Worm (Caenorhabditis elegans): ENCODE results near the gene Y32G9B.1.

Gene Y32G9B.1

DNA sequence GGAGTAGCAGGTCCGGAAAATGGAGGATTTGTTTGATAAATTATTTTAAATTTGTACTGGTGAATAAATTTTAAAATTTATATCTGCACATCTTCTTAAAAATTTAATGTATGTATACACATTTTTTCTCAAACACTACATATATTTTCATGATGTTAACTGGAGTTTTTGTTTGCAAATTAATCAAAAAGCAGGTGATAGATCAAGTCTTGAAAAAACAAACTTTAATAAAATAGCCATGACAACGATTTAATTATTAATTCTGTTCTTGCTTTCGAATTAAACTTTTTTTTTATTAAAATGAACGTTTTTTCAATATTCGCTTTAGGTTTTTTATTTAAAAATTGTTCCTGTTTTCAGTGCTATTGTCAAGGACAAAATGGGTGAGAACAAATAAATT is 35.7 kb downstream of the Y32G9B.1 start, which contains the start of gene F36H9.1:
F36H9.1 (plus strand) TSS at position 301 of the 400 bp plus-strand sequence.
- no peak for TF ChIP-seq ceh-36 (tag; optimal IDR thresholded peaks at IDR 0.05)
- TF ChIP-seq ama-1 (optimal IDR thresholded peaks at IDR 0.05): no peak
- no peak for TF ChIP-seq scrt-1 (GFP tag; IDR thresholded peaks at IDR 0.05)
- TF ChIP-seq hnd-1 (tag; optimal IDR thresholded peaks at IDR 0.05): no peak
- TF ChIP-seq flt-1 (GFP tag; IDR thresholded peaks at IDR 0.05): no peak
- TF ChIP-seq aly-1 (tag; optimal IDR thresholded peaks at IDR 0.05): no peak
- TF ChIP-seq B0310.2 (tag; optimal IDR thresholded peaks at IDR 0.05): no peak
- TF ChIP-seq hmbx-1 (tag; optimal IDR thresholded peaks at IDR 0.05): no peak
- TF ChIP-seq ets-7 (tag; optimal IDR thresholded peaks at IDR 0.05): no peak
- TF ChIP-seq tbx-11 (GFP tag; IDR thresholded peaks at IDR 0.05): no peak
- TF ChIP-seq ceh-13 (GFP tag; optimal IDR thresholded peaks at IDR 0.05): no peak
- no peak for TF ChIP-seq tra-4 (tag; optimal IDR thresholded peaks at IDR 0.05)
- TF ChIP-seq sea-1 (GFP tag; conservative IDR thresholded peaks at IDR 0.05): no peak
- no peak for TF ChIP-seq hmg-4 (GFP tag; optimal IDR thresholded peaks at IDR 0.05)

DNA sequence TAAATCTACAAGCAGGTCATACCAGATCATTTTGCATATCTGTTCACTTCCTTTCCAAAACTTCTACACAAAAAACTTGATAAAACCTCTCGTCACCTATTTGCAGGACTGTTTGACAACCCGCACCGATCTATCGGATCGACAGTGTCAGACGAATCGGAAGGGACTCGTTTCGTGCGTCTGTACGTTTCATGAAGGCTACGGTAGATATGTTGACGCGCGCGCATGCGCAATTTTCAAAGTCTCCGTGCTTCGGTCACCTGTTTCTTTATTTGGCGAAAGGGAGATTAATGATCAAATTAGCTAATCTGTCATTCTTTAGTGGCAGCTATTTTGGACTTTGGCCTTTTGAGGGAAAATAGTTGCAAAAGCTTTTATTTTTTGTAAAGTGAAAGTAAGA is 40.4 kb downstream of the Y32G9B.1 start:
- TF ChIP-seq tbx-37 (GFP tag; conservative IDR thresholded peaks at IDR 0.05) (no peak), flt-1 (GFP tag; IDR thresholded peaks at IDR 0.05) (no peak), ceh-13 (GFP tag; optimal IDR thresholded peaks at IDR 0.05) (no peak), F13C5.2 (tag; optimal IDR thresholded peaks at IDR 0.05) (no peak), tbx-11 (GFP tag; IDR thresholded peaks at IDR 0.05) (no peak)

DNA sequence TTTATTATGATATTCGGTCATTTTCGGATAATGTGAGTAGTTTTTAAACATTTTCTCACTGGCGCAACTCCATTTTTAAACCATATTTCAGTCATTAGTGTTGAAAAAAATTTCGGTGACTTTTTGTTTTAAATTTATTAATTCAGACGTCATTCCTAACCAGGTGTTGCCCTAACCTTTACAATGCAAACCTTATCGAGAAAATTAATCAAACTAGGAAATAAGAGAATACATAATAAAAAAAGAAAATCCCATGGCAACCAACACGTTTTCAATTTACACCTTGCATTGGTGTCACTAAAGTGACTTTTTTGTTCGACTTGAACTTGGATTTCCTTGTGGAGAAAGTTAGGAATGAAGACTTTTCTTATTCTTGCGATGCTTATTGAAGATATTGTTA is 41.7 kb downstream of the Y32G9B.1 start, which contains the start of gene F36H9.2:
F36H9.2 (plus strand) TSS at position 301 of the 400 bp plus-strand sequence.
- no peak for TF ChIP-seq tbx-11 (GFP tag; IDR thresholded peaks at IDR 0.05)
- TF ChIP-seq ama-1 (optimal IDR thresholded peaks at IDR 0.05): no peak
- TF ChIP-seq flt-1 (GFP tag; IDR thresholded peaks at IDR 0.05): no peak
- no peak for TF ChIP-seq pes-1 (GFP tag; IDR thresholded peaks at IDR 0.05)
- TF ChIP-seq B0310.2 (tag; optimal IDR thresholded peaks at IDR 0.05): no peak
- TF ChIP-seq hmg-4 (GFP tag; optimal IDR thresholded peaks at IDR 0.05): no peak
- TF ChIP-seq sea-1 (GFP tag; conservative IDR thresholded peaks at IDR 0.05): no peak
- no peak for TF ChIP-seq F13C5.2 (tag; optimal IDR thresholded peaks at IDR 0.05)
- no peak for TF ChIP-seq tra-4 (tag; optimal IDR thresholded peaks at IDR 0.05)
- TF ChIP-seq scrt-1 (GFP tag; IDR thresholded peaks at IDR 0.05): no peak
- no peak for TF ChIP-seq hmbx-1 (tag; optimal IDR thresholded peaks at IDR 0.05)
- TF ChIP-seq ceh-36 (tag; optimal IDR thresholded peaks at IDR 0.05): no peak
- TF ChIP-seq ceh-13 (GFP tag; optimal IDR thresholded peaks at IDR 0.05): no peak
- no peak for TF ChIP-seq ets-7 (tag; optimal IDR thresholded peaks at IDR 0.05)
- no peak for TF ChIP-seq hnd-1 (tag; optimal IDR thresholded peaks at IDR 0.05)

DNA sequence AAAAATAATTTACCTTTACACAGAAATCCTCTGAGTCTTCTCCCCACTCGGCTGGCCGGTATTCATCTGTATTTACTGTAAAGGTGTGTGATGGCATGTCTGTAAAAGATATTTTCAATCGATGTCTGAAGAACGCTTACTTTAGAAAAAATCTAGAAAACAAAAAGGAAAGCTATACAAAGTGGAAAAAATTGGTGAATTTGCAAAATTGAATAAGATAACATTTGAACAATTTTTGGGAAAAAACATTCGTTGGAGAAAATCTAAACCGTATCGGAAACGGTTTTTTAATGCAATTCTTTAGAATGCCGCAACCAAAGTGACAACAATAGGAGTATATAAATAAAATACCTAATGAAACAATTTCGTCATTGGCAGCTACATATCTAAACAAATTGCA is 48.0 kb downstream of the Y32G9B.1 start, which contains the start of gene F36H9.5:
F36H9.5 (minus strand) TSS at position 101 of the 400 bp plus-strand sequence.
- no peak for TF ChIP-seq hmbx-1 (tag; optimal IDR thresholded peaks at IDR 0.05)
- TF ChIP-seq sea-1 (GFP tag; conservative IDR thresholded peaks at IDR 0.05): no peak
- no peak for TF ChIP-seq ama-1 (optimal IDR thresholded peaks at IDR 0.05)
- no peak for TF ChIP-seq tbx-11 (GFP tag; IDR thresholded peaks at IDR 0.05)
- no peak for TF ChIP-seq scrt-1 (GFP tag; IDR thresholded peaks at IDR 0.05)
- no peak for TF ChIP-seq tbx-37 (GFP tag; conservative IDR thresholded peaks at IDR 0.05)
- no peak for TF ChIP-seq hmg-4 (GFP tag; optimal IDR thresholded peaks at IDR 0.05)
- no peak for TF ChIP-seq ets-7 (tag; optimal IDR thresholded peaks at IDR 0.05)
- TF ChIP-seq aly-1 (tag; optimal IDR thresholded peaks at IDR 0.05): no peak
- no peak for TF ChIP-seq F13C5.2 (tag; optimal IDR thresholded peaks at IDR 0.05)
- TF ChIP-seq ceh-36 (tag; optimal IDR thresholded peaks at IDR 0.05): no peak
- TF ChIP-seq hnd-1 (tag; optimal IDR thresholded peaks at IDR 0.05): no peak
- TF ChIP-seq flt-1 (GFP tag; IDR thresholded peaks at IDR 0.05): no peak

DNA sequence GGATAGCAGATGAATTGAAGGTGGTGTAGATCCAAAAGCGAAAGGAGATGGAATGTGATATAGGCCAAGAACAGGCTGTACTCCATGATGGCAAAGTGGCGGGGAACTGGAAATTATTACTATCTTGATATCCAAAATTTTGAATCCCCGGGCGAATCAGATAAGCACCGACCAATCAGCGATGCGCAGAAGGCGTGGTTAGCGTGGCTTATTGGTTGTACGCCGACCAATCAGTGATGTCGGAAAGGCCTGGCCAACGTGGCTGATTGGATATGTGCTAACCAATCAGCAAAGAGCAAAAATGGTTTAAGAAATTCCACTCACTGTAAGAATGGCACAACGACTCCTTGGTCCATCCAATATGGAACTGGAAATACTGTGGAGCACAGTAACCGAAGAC is 49.9 kb downstream of the Y32G9B.1 start:
- no peak for TF ChIP-seq scrt-1 (GFP tag; IDR thresholded peaks at IDR 0.05)
- TF ChIP-seq tra-4 (tag; optimal IDR thresholded peaks at IDR 0.05): no peak
- no peak for TF ChIP-seq ceh-13 (GFP tag; optimal IDR thresholded peaks at IDR 0.05)
- no peak for TF ChIP-seq sea-1 (GFP tag; conservative IDR thresholded peaks at IDR 0.05)
- TF ChIP-seq hmg-4 (GFP tag; optimal IDR thresholded peaks at IDR 0.05): no peak
- TF ChIP-seq ets-7 (tag; optimal IDR thresholded peaks at IDR 0.05): no peak
- no peak for TF ChIP-seq hmbx-1 (tag; optimal IDR thresholded peaks at IDR 0.05)
- no peak for TF ChIP-seq ama-1 (optimal IDR thresholded peaks at IDR 0.05)
- no peak for TF ChIP-seq hnd-1 (tag; optimal IDR thresholded peaks at IDR 0.05)
- TF ChIP-seq tbx-37 (GFP tag; conservative IDR thresholded peaks at IDR 0.05): no peak
- no peak for TF ChIP-seq B0310.2 (tag; optimal IDR thresholded peaks at IDR 0.05)
- TF ChIP-seq flt-1 (GFP tag; IDR thresholded peaks at IDR 0.05): no peak
- no peak for TF ChIP-seq pes-1 (GFP tag; IDR thresholded peaks at IDR 0.05)
- TF ChIP-seq ceh-36 (tag; optimal IDR thresholded peaks at IDR 0.05): no peak
- no peak for TF ChIP-seq aly-1 (tag; optimal IDR thresholded peaks at IDR 0.05)
- TF ChIP-seq F13C5.2 (tag; optimal IDR thresholded peaks at IDR 0.05): no peak
- TF ChIP-seq tbx-11 (GFP tag; IDR thresholded peaks at IDR 0.05): no peak

ce11 chrV:1779136-1779535 is 50.7 kb downstream of the Y32G9B.1 start, which contains the start of gene F36H9.4:
Gene F36H9.4 (minus strand): TSS chrV:1779236.
- TF ChIP-seq F13C5.2 (tag; optimal IDR thresholded peaks at IDR 0.05): no peak
- no peak for TF ChIP-seq sea-1 (GFP tag; conservative IDR thresholded peaks at IDR 0.05)
- no peak for TF ChIP-seq ets-7 (tag; optimal IDR thresholded peaks at IDR 0.05)
- no peak for TF ChIP-seq tbx-37 (GFP tag; conservative IDR thresholded peaks at IDR 0.05)
- no peak for TF ChIP-seq flt-1 (GFP tag; IDR thresholded peaks at IDR 0.05)
- TF ChIP-seq hnd-1 (tag; optimal IDR thresholded peaks at IDR 0.05): no peak
- TF ChIP-seq tra-4 (tag; optimal IDR thresholded peaks at IDR 0.05): no peak
- no peak for TF ChIP-seq scrt-1 (GFP tag; IDR thresholded peaks at IDR 0.05)
- no peak for TF ChIP-seq tbx-11 (GFP tag; IDR thresholded peaks at IDR 0.05)
- TF ChIP-seq B0310.2 (tag; optimal IDR thresholded peaks at IDR 0.05): no peak
- no peak for TF ChIP-seq pes-1 (GFP tag; IDR thresholded peaks at IDR 0.05)
- TF ChIP-seq hmbx-1 (tag; optimal IDR thresholded peaks at IDR 0.05): no peak
- no peak for TF ChIP-seq hmg-4 (GFP tag; optimal IDR thresholded peaks at IDR 0.05)
- no peak for TF ChIP-seq ceh-13 (GFP tag; optimal IDR thresholded peaks at IDR 0.05)
- TF ChIP-seq ceh-36 (tag; optimal IDR thresholded peaks at IDR 0.05): no peak

ce11 chrV:1774874-1775589 is 54.8 kb downstream of the Y32G9B.1 start, which contains the start of gene F36H9.7:
Gene F36H9.7 (minus strand): TSS chrV:1774924.
- TF ChIP-seq tra-4 (tag; optimal IDR thresholded peaks at IDR 0.05): no peak
- no peak for TF ChIP-seq ets-7 (tag; optimal IDR thresholded peaks at IDR 0.05)
- TF ChIP-seq tbx-37 (GFP tag; conservative IDR thresholded peaks at IDR 0.05): no peak

All from whole organism, early embryonic.